Worm (Caenorhabditis elegans): Measurements from ENCODE around the gene T24A6.1.
"Not testable (repeated sequence)": the region's sequence is repeated elsewhere in the genome, so short reads cannot be mapped to it uniquely, and the experiment has no call there.

The T24A6.1 gene

DNA sequence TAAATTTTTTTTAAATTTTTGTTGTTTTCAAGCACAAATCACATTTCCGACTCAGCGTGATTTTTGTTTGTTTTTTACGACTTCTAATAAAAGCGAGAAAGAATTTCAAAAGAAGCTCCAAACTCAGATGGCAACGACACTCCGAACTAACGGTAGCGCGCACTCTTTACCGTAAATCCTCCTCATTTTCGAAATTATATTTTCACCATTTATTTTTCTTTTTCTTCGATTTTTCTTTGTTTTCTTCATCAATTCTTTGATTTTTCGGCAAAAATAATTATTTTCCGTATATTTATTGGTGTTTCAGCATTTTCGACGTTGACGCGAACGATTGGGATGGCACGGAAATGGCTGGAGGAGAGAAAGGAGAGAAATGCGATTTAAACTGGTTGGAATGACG, at the start of gene T24A6.1:
Gene T24A6.1 (plus strand): TSS at position 301 of the 400 bp plus-strand sequence.
- not testable (repeated sequence) for TF ChIP-seq unc-62 (GFP tag; optimal IDR thresholded peaks at IDR 0.05)

DNA sequence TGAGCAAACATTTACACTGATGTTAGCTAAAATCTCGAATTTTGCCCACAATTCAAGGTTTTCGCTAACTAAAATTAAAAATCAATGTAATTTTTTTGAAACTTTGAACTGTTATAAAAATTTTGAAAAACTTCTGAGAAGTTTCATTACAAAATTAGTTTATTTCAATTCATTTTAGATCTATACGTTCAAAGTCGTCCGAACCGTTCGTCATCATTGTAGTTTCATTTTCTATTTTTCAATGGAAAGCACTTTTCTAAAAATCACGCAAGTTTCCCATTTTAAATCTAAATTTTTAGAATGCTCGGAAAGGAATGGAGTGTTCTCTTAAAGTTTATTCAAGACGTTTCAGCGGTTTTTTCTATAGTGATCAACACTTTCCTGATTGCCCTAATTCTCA, 49.0 kb upstream of the T24A6.1 start, which contains the start of gene str-228:
Gene str-228 (plus strand): TSS at position 301 of the 400 bp plus-strand sequence.
- no peak for TF ChIP-seq unc-62 (GFP tag; optimal IDR thresholded peaks at IDR 0.05)

DNA sequence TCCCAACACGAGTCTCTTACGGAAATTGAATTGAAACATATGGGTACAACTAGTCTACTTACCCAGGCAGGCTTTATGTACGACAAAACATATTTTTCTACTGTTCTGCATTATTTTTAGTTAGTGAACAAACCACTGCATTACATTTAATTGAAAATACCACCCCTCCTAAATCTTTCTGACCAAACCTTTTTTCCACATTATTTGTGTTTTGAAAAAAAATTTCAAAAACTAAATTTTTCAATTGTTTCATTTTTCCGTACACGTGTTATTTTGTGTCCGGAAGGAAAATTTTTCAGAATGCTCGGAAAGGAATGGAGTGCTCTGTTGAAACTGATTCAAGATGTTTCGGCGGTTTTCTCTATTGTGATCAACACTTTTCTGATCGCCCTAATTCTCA, 46.5 kb upstream of the T24A6.1 start, which contains the start of gene str-226:
Gene str-226 (plus strand): TSS at position 301 of the 400 bp plus-strand sequence.
- TF ChIP-seq unc-62 (GFP tag; optimal IDR thresholded peaks at IDR 0.05): no peak

DNA sequence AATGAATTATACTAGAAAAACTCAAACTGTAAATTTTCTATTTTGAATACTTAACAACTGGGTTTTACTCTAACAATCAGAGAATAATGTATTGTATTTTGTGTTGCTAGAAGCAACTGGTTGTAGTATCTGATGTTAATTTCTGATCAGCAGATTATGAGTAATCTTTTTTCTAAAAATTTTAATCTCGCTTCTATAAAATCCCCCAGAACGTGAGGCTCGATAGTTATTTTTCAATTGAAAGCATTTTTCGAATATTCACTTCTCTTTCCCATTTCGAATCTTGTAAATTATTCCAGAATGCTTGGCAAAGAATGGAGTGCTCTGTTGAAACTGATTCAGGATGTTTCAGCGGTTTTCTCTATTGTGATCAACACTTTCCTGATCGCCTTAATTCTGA, 41.0 kb upstream of the T24A6.1 start, which contains the start of gene str-227:
Gene str-227 (plus strand): TSS at position 301 of the 400 bp plus-strand sequence.
- TF ChIP-seq unc-62 (GFP tag; optimal IDR thresholded peaks at IDR 0.05): no peak

DNA sequence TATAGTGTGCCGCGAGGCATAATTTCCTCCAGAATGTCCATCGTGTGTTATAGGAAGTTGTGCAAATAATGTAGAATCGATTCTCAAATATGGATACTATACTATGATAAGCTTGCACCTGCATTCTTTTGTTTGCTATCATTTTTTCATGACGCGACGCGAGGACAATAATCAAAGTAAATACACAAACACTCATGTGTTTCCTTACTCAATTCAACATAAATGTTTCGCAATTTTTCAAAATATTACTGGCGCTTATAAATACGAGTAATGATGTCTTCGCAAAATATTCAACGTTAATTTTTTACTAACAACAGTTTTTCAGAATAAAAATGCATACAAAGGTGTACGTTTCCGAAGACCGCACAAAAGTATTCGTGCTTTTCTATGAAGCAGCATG, 35.6 kb upstream of the T24A6.1 start, which contains the start of gene irg-1:
Gene irg-1 (plus strand): TSS at position 326 of the 400 bp plus-strand sequence.
- TF ChIP-seq unc-62 (GFP tag; optimal IDR thresholded peaks at IDR 0.05): no peak

DNA sequence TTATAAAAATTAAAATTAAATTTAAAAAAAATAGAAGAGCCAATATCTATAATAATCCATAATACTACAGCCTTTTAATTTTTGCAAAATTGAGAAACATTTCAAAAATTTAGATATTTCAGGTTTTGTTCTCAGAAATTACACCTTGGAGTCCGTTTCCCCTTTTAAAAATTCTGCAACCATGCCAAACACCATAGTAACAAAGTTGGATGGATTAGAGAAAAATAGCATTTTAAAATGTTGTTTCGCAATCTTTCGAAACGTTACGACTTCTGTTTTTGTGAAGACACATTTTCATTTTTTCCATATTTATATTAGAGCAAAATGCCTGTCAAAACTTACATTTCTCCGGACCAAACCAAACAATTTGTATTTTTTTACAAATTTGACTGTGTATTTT, 33.9 kb upstream of the T24A6.1 start, which contains the start of gene T24A6.7:
Gene T24A6.7 (plus strand): TSS at position 301 of the 400 bp plus-strand sequence.
- no peak for TF ChIP-seq unc-62 (GFP tag; optimal IDR thresholded peaks at IDR 0.05)

DNA sequence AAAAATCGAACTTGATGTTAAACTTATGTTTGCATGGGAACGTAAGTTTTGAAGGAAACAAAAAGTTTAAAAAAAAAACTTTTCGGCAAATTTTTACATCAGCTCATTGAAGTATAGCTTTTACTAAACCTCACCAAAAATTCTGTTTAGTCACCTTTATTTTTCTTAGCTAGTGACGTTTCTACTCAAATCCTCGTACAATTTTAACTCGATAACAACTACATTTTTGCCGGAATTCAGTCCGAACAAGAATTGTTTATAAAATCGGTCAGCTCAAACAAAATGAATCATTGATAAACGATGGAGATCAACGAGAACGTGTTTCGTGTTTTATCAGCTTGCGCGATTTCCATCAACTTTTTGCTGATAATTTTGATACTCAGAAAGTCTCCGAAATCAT, 32.0 kb upstream of the T24A6.1 start, which contains the start of gene str-260:
Gene str-260 (plus strand): TSS at position 301 of the 400 bp plus-strand sequence.
- TF ChIP-seq unc-62 (GFP tag; optimal IDR thresholded peaks at IDR 0.05): no peak

DNA sequence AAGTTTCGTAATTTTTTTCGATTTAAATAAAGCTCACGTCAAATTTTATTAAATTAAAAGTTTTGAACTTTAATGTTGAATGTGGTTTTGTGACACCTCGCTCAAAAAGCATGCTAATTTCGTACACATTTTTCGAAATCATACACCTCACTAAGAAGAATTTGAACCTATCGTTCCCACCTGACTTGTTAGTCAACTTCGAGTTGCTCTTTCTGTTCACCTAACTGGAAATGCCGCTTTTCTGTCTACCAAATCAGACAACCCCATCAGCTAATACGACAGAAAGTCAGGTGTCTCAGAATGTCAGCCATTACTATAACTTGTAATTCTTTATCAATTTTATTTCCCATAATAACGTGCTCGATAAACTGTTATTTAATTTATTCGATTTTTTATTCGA, 28.4 kb upstream of the T24A6.1 start, which contains the start of gene srbc-66:
Gene srbc-66 (plus strand): TSS at position 301 of the 400 bp plus-strand sequence.
- no peak for TF ChIP-seq unc-62 (GFP tag; optimal IDR thresholded peaks at IDR 0.05)

DNA sequence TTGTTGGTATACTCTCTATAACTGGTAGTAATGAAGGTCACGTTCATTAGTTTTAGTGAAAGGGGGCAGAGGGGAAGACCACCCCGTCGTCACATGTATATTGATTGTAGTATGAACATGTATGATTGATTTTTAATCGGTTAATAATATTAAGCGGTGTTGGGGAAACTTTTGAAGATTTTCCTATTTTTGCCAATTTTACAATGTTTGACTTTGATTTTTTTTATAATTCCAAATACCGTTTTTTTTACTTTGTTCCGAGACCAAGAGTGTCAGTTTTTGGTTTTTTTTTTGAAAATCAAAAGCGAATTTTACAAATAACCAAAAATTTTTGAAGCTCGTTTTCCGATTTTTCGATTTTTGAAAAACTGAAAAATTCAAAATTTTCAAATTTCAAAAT, 23.6 kb upstream of the T24A6.1 start, which contains the start of gene nhr-221:
Gene nhr-221 (minus strand): TSS at position 101 of the 400 bp plus-strand sequence.
- no peak for TF ChIP-seq unc-62 (GFP tag; optimal IDR thresholded peaks at IDR 0.05)

DNA sequence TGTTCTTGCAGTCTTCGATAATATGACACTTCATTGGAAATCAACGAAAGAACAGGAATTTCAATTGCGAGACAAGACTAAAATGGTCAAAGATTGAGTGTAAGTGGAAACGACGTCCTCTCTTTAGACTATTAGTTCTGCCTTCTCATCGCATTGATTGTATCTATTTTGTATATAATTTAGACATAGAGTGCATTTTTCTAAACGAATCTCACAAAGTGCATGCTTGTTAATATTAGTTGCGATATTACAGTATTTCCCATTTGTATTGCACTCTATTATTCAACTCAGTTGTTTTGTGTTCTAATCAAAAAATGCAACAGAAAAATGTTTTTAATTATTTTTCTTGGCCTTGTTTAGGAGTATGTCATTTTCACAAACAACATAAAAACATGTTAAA, 20.5 kb upstream of the T24A6.1 start, which contains the start of gene nhr-93:
Gene nhr-93 (minus strand): TSS at position 101 of the 400 bp plus-strand sequence.
- no peak for TF ChIP-seq unc-62 (GFP tag; optimal IDR thresholded peaks at IDR 0.05)

DNA sequence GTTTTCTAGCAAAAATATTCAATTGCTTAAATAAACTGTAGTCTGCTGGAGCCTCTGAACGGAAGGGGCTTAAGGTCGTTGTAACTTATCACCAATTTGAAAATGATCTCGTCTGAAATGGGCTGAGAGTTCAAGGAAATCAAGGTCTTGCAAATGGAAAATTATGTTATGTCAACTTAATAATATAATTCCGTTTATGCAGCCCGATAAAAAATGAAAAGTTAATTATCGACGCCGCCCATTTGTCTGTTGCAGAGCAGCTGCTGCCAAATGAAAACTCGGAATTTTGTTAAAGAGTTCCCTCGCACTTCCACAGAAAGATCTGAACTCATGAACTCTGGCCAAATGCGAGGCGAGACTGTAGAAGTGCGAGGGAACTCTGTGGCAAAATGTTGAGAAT, 17.7 kb upstream of the T24A6.1 start, which contains the start of gene srbc-67:
Gene srbc-67 (minus strand): TSS at position 101 of the 400 bp plus-strand sequence.
- TF ChIP-seq unc-62 (GFP tag; optimal IDR thresholded peaks at IDR 0.05): no peak

DNA sequence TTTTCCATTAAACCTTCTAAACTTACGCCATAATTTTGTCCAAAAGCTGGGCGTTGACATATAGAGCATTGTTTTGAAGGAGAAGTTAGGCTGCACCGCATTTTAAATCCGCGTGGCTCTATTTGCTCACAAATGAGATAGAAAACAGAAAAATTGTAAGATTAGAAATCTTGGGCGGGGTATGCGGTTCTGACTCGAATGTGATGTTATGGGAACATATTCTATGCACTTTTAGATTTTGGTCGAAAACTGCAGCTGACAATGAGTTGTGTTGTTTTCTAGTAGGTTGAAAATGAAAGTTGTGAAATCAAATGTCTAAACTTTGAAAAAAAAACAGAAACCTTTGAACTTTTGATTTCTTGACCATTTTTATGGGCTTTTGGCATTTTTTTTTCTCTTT, 15.5 kb upstream of the T24A6.1 start, which contains the start of gene nhr-222:
Gene nhr-222 (minus strand): TSS at position 101 of the 400 bp plus-strand sequence.
- TF ChIP-seq unc-62 (GFP tag; optimal IDR thresholded peaks at IDR 0.05): no peak

DNA sequence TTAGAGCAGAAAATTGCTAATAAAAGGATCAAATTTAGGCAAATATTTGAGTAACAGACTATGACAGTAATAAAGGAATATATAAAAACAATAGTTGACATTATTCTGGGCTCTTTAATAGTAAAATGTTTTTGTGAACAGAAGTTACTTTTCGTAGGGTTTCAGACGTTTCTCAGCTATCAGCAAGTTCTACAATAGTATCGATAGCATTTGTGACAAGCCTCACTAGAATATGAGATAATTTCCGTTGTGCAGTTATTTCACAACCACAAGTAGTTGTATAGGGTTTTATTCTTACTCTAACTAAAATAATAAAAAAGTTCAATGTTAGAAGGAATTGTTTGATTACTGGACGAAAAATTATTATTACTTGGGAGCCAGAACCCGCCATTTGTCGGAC, 12.3 kb upstream of the T24A6.1 start, which contains the start of gene srbc-68:
Gene srbc-68 (minus strand): TSS at position 101 of the 400 bp plus-strand sequence.
- no peak for TF ChIP-seq unc-62 (GFP tag; optimal IDR thresholded peaks at IDR 0.05)

DNA sequence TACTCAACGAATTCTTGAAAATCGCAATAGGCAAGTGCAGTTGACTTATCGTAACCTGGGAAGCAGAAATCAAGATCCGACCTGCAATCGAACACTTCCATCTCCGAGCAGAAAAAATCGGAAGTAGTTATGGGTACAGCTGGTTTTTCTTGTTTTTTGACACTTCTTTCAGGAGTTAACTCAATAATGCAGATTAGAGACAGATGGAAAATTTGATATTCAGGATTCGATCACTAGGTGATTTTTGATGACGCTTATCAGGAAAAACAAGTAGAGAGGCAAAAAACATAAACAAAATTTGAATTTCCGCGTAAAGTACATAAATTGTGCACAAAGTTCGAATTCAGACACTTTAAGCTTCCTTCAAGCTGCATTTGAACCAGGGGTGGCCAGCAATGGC, 10.0 kb upstream of the T24A6.1 start, which contains the start of gene srw-130:
Gene srw-130 (minus strand): TSS at position 101 of the 400 bp plus-strand sequence.
- no peak for TF ChIP-seq unc-62 (GFP tag; optimal IDR thresholded peaks at IDR 0.05)

DNA sequence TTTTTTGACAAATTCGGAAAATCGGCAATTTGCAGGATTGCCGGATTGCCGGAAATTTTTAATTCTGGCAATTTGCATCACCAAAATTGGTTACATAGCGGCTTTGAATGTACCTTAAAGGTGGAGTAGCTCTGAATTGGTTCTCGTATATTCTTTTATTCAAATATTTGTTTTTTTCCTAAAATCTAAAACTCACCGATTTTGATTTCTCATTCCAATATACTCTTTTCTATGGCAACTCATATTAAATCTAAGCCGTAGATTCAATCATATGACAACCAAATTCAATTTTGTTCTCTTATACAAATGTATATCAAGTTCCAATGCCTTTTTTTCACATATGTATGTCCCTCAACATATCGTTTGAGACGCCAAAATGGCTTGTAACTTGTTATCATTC, 9.3 kb upstream of the T24A6.1 start, which contains the start of gene sri-21:
Gene sri-21 (plus strand): TSS at position 301 of the 400 bp plus-strand sequence.
- no peak for TF ChIP-seq unc-62 (GFP tag; optimal IDR thresholded peaks at IDR 0.05)

DNA sequence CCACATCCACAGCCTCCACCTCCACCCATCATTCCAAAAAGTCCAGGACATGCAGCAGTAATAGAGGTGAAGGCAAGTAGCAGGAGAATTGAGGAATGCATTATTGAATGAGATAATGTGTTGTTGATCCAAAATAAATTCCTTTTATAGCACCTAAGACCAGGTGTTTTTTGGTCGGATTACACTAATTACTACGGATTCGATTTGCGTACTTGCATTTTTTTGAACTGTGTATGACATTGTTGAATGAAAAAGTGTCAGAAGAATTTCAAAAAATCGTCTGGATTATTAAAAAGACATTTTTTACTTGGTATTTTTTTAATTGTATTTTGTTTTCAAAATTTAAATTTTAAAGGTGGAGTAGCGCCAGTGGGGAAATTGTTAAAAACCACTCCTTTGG, 7.1 kb upstream of the T24A6.1 start, which contains the start of gene grl-28:
Gene grl-28 (minus strand): TSS at position 101 of the 400 bp plus-strand sequence.
- no peak for TF ChIP-seq unc-62 (GFP tag; optimal IDR thresholded peaks at IDR 0.05)
